Worm (Caenorhabditis elegans): Measurements from ENCODE around the gene cpz-2.

DNA sequence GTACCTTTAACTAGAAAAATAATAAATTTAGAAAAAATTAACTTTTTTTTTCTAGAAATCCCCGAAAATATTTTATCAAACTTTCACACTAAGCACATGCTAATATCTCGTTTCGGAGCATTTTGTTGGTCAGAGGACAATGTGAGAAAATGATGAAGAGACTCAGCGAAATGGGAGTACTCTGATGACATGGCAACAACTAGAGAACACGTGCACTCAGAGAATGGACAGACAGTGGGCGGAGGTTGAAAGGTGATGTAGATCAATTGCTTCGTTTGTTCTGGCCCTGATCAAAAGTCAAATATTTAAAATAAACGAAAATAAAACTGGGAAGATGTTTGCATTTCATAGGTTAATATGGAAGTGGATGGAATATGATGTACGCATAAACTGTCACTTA is 46.5 kb upstream of the cpz-2 start:
- no peak for TF ChIP-seq ztf-11 (tag; optimal IDR thresholded peaks at IDR 0.05)
- TF ChIP-seq fos-1 (tag; optimal IDR thresholded peaks at IDR 0.05) = no peak
- no peak for TF ChIP-seq sma-3 (GFP tag; optimal IDR thresholded peaks at IDR 0.05)
- TF ChIP-seq elt-1 (tag; optimal IDR thresholded peaks at IDR 0.05) = no peak
- no peak for TF ChIP-seq nhr-11 (tag; optimal IDR thresholded peaks at IDR 0.05)
- no peak for TF ChIP-seq unc-55 (GFP tag; optimal IDR thresholded peaks at IDR 0.05)
- no peak for TF ChIP-seq ceh-82 (tag; optimal IDR thresholded peaks at IDR 0.05)
- TF ChIP-seq elt-3 (tag; optimal IDR thresholded peaks at IDR 0.05) = no peak
- TF ChIP-seq nhr-6 (tag; optimal IDR thresholded peaks at IDR 0.05) = no peak

Data from whole organism, L2 larva.